Worm (Caenorhabditis elegans) whole organism, late embryonic: ENCODE results near the gene arf-5.

Experiments used
- C08G9.2 ChIP-seq: sonication (generic microtip); optimal IDR thresholded peaks from 2 replicates; lab custom pipeline; 2016; ENCODE audit warnings: mild to moderate bottlenecking, missing genetic modification characterization, moderate library complexity, missing compliant biosample characterization
- F13H6.1 ChIP-seq: sonication (generic microtip); optimal IDR thresholded peaks from 2 replicates; lab custom pipeline; 2016; ENCODE audit warnings: missing genetic modification characterization, missing compliant biosample characterization
- K02D7.2 ChIP-seq: sonication (generic microtip); optimal IDR thresholded peaks from 2 replicates; lab custom pipeline; 2017; ENCODE audit warnings: mild to moderate bottlenecking, missing genetic modification characterization, missing compliant biosample characterization
- T23F11.4 ChIP-seq: fragments of 200-800 bp; sonication (Bioruptor generic); optimal IDR thresholded peaks from 2 replicates; lab custom pipeline; 2018; ENCODE audit warnings: mild to moderate bottlenecking, missing genetic modification characterization, missing compliant biosample characterization
- ahr-1 ChIP-seq: sonication (generic microtip); optimal IDR thresholded peaks from 2 replicates; lab custom pipeline; 2016; ENCODE audit warnings: missing genetic modification characterization, missing compliant biosample characterization
- ama-1 ChIP-seq: fragments of 150-350 bp; optimal IDR thresholded peaks from 2 replicates; lab custom pipeline; 2014
- ceh-14 ChIP-seq: sonication (generic microtip); optimal IDR thresholded peaks from 2 replicates; lab custom pipeline; 2016; ENCODE audit warnings: missing genotype, missing genetic modification characterization, missing compliant biosample characterization
- ceh-18 ChIP-seq: sonication (generic microtip); optimal IDR thresholded peaks from 2 replicates; lab custom pipeline; 2016; ENCODE audit warnings: missing genetic modification characterization, missing compliant biosample characterization
- ceh-19 ChIP-seq: fragments of 200-800 bp; sonication (Bioruptor generic); optimal IDR thresholded peaks from 2 replicates; lab custom pipeline; 2018; ENCODE audit warnings: mild to moderate bottlenecking, missing genetic modification characterization, missing compliant biosample characterization
- ceh-2 ChIP-seq: sonication (generic microtip); optimal IDR thresholded peaks from 2 replicates; lab custom pipeline; 2016; ENCODE audit warnings: missing genotype, missing genetic modification characterization, missing compliant biosample characterization
- ceh-31 ChIP-seq: sonication (generic microtip); optimal IDR thresholded peaks from 2 replicates; lab custom pipeline; 2016; ENCODE audit warnings: missing genetic modification characterization, missing compliant biosample characterization
- ceh-34 ChIP-seq: sonication (generic microtip); optimal IDR thresholded peaks from 2 replicates; lab custom pipeline; 2016; ENCODE audit warnings: mild to moderate bottlenecking, missing genetic modification characterization, missing compliant biosample characterization
- ceh-45 ChIP-seq: fragments of 200-800 bp; sonication (Bioruptor generic); IDR thresholded peaks from 2 replicates; pipeline ENCODE4 v1.3.6; 2022; ENCODE audit warnings: missing genetic modification reagents, missing genetic modification characterization, missing compliant biosample characterization
- ceh-6 ChIP-seq: fragments of 200-800 bp; sonication (Bioruptor generic); optimal IDR thresholded peaks from 2 replicates; lab custom pipeline; 2018; ENCODE audit warnings: mild to moderate bottlenecking, missing genetic modification characterization, missing compliant biosample characterization
- che-1 ChIP-seq: sonication (generic microtip); optimal IDR thresholded peaks from 2 replicates; lab custom pipeline; 2016; ENCODE audit warnings: mild to moderate bottlenecking, missing genetic modification characterization, missing compliant biosample characterization
- dmd-4 ChIP-seq: sonication (generic microtip); optimal IDR thresholded peaks from 2 replicates; lab custom pipeline; 2016; ENCODE audit warnings: borderline replicate concordance, missing genetic modification characterization, missing compliant biosample characterization
- dve-1 ChIP-seq: sonication (generic microtip); optimal IDR thresholded peaks from 2 replicates; lab custom pipeline; 2017; ENCODE audit warnings: antibody characterized with exemption, mild to moderate bottlenecking, missing genetic modification characterization, missing compliant biosample characterization
- elt-2 ChIP-seq: sonication (generic microtip); optimal IDR thresholded peaks from 2 replicates; lab custom pipeline; 2016; ENCODE audit warnings: missing genetic modification reagents, missing genetic modification characterization, missing compliant biosample characterization
- ets-4 ChIP-seq: sonication (generic microtip); optimal IDR thresholded peaks from 2 replicates; lab custom pipeline; 2016; ENCODE audit warnings: missing genetic modification characterization, missing compliant biosample characterization
- fax-1 ChIP-seq: sonication (generic microtip); optimal IDR thresholded peaks from 2 replicates; lab custom pipeline; 2016; ENCODE audit warnings: missing genotype, missing genetic modification characterization, missing compliant biosample characterization
- hlh-13 ChIP-seq: fragments of 200-800 bp; sonication (Bioruptor generic); optimal IDR thresholded peaks from 2 replicates; lab custom pipeline; 2018; ENCODE audit warnings: mild to moderate bottlenecking, missing genetic modification characterization, missing compliant biosample characterization
- hlh-15 ChIP-seq: sonication (generic microtip); optimal IDR thresholded peaks from 2 replicates; lab custom pipeline; 2016; ENCODE audit warnings: missing genetic modification characterization, missing compliant biosample characterization
- hlh-6 ChIP-seq: sonication (generic microtip); optimal IDR thresholded peaks from 2 replicates; lab custom pipeline; 2016; ENCODE audit warnings: missing genotype, missing genetic modification characterization, missing compliant biosample characterization
- hlh-8 ChIP-seq: sonication (generic microtip); optimal IDR thresholded peaks from 2 replicates; lab custom pipeline; 2016; ENCODE audit warnings: missing genotype, missing genetic modification characterization, missing compliant biosample characterization
- lim-6 ChIP-seq: sonication (generic microtip); optimal IDR thresholded peaks from 2 replicates; lab custom pipeline; 2016; ENCODE audit warnings: missing genetic modification characterization, missing compliant biosample characterization
- madf-2 ChIP-seq: sonication (generic microtip); optimal IDR thresholded peaks from 2 replicates; lab custom pipeline; 2017; ENCODE audit warnings: missing genetic modification characterization, missing compliant biosample characterization
- mec-3 ChIP-seq: sonication (generic microtip); optimal IDR thresholded peaks from 2 replicates; lab custom pipeline; 2016; ENCODE audit warnings: borderline replicate concordance, missing genetic modification characterization, missing compliant biosample characterization
- pag-3 ChIP-seq: sonication (generic microtip); optimal IDR thresholded peaks from 2 replicates; lab custom pipeline; 2016; ENCODE audit warnings: missing compliant biosample characterization, missing genetic modification characterization, borderline replicate concordance
- pax-1 ChIP-seq: fragments of 150-350 bp; optimal IDR thresholded peaks from 2 replicates; lab custom pipeline; 2014; ENCODE audit warnings: missing biosample characterization, missing genetic modification characterization
- pha-2 ChIP-seq: sonication (generic microtip); optimal IDR thresholded peaks from 2 replicates; lab custom pipeline; 2017; ENCODE audit warnings: mild to moderate bottlenecking, missing genetic modification characterization, missing compliant biosample characterization
- pqm-1 ChIP-seq: sonication (generic microtip); optimal IDR thresholded peaks from 2 replicates; lab custom pipeline; 2016; ENCODE audit warnings: missing genetic modification characterization, missing compliant biosample characterization
- ref-2 ChIP-seq: sonication (generic microtip); optimal IDR thresholded peaks from 2 replicates; lab custom pipeline; 2016; ENCODE audit warnings: missing genetic modification characterization, missing compliant biosample characterization
- rnt-1 ChIP-seq: sonication (generic microtip); optimal IDR thresholded peaks from 2 replicates; lab custom pipeline; 2016; ENCODE audit warnings: missing genetic modification characterization, missing compliant biosample characterization
- sdc-2 ChIP-seq: sonication (generic microtip); optimal IDR thresholded peaks from 2 replicates; lab custom pipeline; 2016; ENCODE audit warnings: missing genotype, missing genetic modification characterization, missing compliant biosample characterization
- sox-2 ChIP-seq: fragments of 200-800 bp; sonication (Bioruptor generic); IDR thresholded peaks from 2 replicates; pipeline ENCODE4 v1.3.6; 2022; ENCODE audit warnings: missing genetic modification reagents, missing genetic modification characterization, missing compliant biosample characterization
- sox-4 ChIP-seq: sonication (generic microtip); optimal IDR thresholded peaks from 2 replicates; lab custom pipeline; 2017; ENCODE audit warnings: mild to moderate bottlenecking, missing genetic modification characterization, inconsistent platforms, missing compliant biosample characterization
- syd-9 ChIP-seq: sonication (generic microtip); optimal IDR thresholded peaks from 2 replicates; lab custom pipeline; 2016; ENCODE audit warnings: mild to moderate bottlenecking, missing genetic modification characterization, moderate library complexity, missing compliant biosample characterization
- tbx-2 ChIP-seq: sonication (generic microtip); optimal IDR thresholded peaks from 2 replicates; lab custom pipeline; 2016; ENCODE audit warnings: missing genetic modification characterization, missing compliant biosample characterization
- tbx-7 ChIP-seq: sonication (generic microtip); optimal IDR thresholded peaks from 2 replicates; lab custom pipeline; 2016; ENCODE audit warnings: missing genotype, missing genetic modification characterization, missing compliant biosample characterization
- ttx-3 ChIP-seq: sonication (generic microtip); optimal IDR thresholded peaks from 2 replicates; lab custom pipeline; 2016; ENCODE audit warnings: missing genetic modification reagents, missing genetic modification characterization, missing compliant biosample characterization
- unc-3 ChIP-seq, 2 experiments: fragments of 200-800 bp in 1 of 2; sonication (Bioruptor generic) in 1 of 2; sonication (generic microtip) in 1 of 2; conservative IDR thresholded peaks in 1 of 2; optimal IDR thresholded peaks in 1 of 2; 2 replicates each; pipeline versions ENCODE4 v1.3.6 to Lab custom; 2016 to 2022; ENCODE audit warnings: missing compliant biosample characterization in 2 of 2, missing genetic modification characterization in 2 of 2, missing genetic modification reagents in 1 of 2
- unc-42 ChIP-seq: sonication (generic microtip); optimal IDR thresholded peaks from 2 replicates; lab custom pipeline; 2016; ENCODE audit warnings: missing genotype, missing genetic modification characterization, missing compliant biosample characterization
- unc-86 ChIP-seq: sonication (generic microtip); optimal IDR thresholded peaks from 2 replicates; lab custom pipeline; 2016; ENCODE audit warnings: missing genetic modification characterization, missing compliant biosample characterization
- zip-5 ChIP-seq: sonication (generic microtip); optimal IDR thresholded peaks from 2 replicates; lab custom pipeline; 2016; ENCODE audit warnings: missing genetic modification characterization, missing compliant biosample characterization
- ztf-16 ChIP-seq: sonication (generic microtip); optimal IDR thresholded peaks from 2 replicates; lab custom pipeline; 2017; ENCODE audit warnings: missing genetic modification characterization, missing compliant biosample characterization

Gene arf-5

DNA sequence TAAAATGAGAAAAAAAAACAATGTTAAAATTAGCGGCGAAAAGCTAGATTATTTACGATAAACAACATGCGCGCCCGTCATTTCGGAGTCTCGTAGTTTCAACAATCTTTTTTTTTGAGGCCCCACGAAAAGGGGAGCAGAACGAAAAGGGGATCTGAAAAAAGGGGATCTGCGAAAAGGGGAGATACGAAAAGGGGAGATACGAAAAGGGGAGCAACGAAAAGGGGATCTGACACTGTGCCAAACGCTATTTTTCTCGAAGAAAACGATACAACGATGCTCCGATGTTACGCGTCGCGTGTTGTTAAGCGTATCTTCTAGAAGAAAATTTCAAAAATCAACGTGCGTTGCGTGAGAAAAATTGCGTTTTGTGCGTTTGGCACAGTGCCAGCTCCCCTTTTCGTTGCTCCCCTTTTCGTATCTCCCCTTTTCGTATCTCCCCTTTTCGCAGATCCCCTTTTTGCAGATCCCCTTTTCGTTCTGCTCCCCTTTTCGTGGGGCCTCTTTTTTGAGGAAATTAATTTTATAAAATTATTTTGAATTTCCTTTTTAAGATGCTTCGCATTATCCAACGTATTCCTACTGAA, 33.5 kb downstream of the arf-5 start, which contains the start of gene C26B2.7:
TSS of gene C26B2.7 (plus strand) at position 549 of the 587 bp plus-strand sequence.
- TF ChIP-seq ztf-16 (peak; percentile 20), ceh-2 (tag; lab: Kevin White, UChicago) (peak; percentile 84), ceh-18 (tag; lab: Kevin White, UChicago) (peak; percentile 58), zip-5 (tag; lab: Kevin White, UChicago) (peak; percentile 76), ceh-19 (GFP tag; lab: Kevin White, UChicago) (peak; percentile 70), sox-2 (0 out of 2 replicates have a peak, but pooled peaks have one; percentile 11), mec-3 (peak; percentile 93), rnt-1 (tag; lab: Kevin White, UChicago) (peak; percentile 85), ceh-34 (tag; lab: Kevin White, UChicago) (peak; percentile 74), fax-1 (peak; percentile 86), ceh-31 (tag; lab: Kevin White, UChicago) (peak; percentile 98), tbx-7 (tag; lab: Kevin White, UChicago) (peak; percentile 80), elt-2 (tag; lab: Kevin White, UChicago) (peak; percentile 56), dmd-4 (tag; lab: Kevin White, UChicago) (peak; percentile 76), hlh-13 (peak; percentile 31), ref-2 (peak; percentile 92), pha-2 (tag; lab: Kevin White, UChicago) (peak; percentile 6), unc-42 (peak; percentile 81), ceh-45 (GFP tag; lab: Robert Waterston, UW) (peak; percentile 59; the same call in 1 of the 2 replicates), ets-4 (tag; lab: Kevin White, UChicago) (peak; percentile 87), syd-9 (peak; percentile 40), ahr-1 (tag; lab: Kevin White, UChicago) (peak; percentile 43), pag-3 (peak; percentile 82), lim-6 (peak; percentile 90), unc-3 (GFP tag; conservative IDR thresholded peaks at IDR 0.05; lab: Robert Waterston, UW) (peak; percentile 67), unc-3 (tag; optimal IDR thresholded peaks at IDR 0.05; lab: Kevin White, UChicago) (peak; percentile 3), tbx-2 (tag; lab: Kevin White, UChicago) (peak; percentile 95), madf-2 (peak; percentile 4), pqm-1 (tag; lab: Kevin White, UChicago) (peak; percentile 66), hlh-8 (peak; percentile 88), ceh-14 (peak; percentile 96), C08G9.2 (tag; lab: Kevin White, UChicago) (peak; percentile 91), unc-86 (tag; lab: Kevin White, UChicago) (peak; percentile 30), hlh-6 (tag; lab: Kevin White, UChicago) (peak; percentile 64), F13H6.1 (peak; percentile 90), sdc-2 (peak; percentile 31)

- TF ChIP-seq ceh-18 (tag; lab: Kevin White, UChicago) (no peak), ceh-34 (tag; lab: Kevin White, UChicago) (no peak), sox-4 (tag; lab: Kevin White, UChicago) (no peak), T23F11.4 (GFP tag; lab: Kevin White, UChicago) (no peak), hlh-8 (no peak), pax-1 (tag; lab: Kevin White, UChicago) (no peak), ama-1 (lab: Kevin White, UChicago) (no peak), syd-9 (no peak), ceh-31 (tag; lab: Kevin White, UChicago) (no peak), K02D7.2 (no peak), F13H6.1 (no peak), ceh-6 (GFP tag; lab: Kevin White, UChicago) (no peak), che-1 (tag; lab: Kevin White, UChicago) (no peak), dve-1 (tag; lab: Kevin White, UChicago) (no peak), ttx-3 (tag; lab: Kevin White, UChicago) (no peak), hlh-15 (tag; lab: Kevin White, UChicago) (no peak), ceh-14 (no peak), unc-86 (tag; lab: Kevin White, UChicago) (no peak)
Observed at ce11 chrIV:8016694-8017093, 34.4 kb downstream of the arf-5 start, which contains the start of gene elpc-4. TSS of gene elpc-4 (plus strand) at chrIV:8016994.
